Worm (Caenorhabditis elegans) whole organism, L3 larva: ENCODE results near the gene egl-43.

Experiments
- ceh-9 ChIP-seq: sonication (generic microtip); optimal IDR thresholded peaks from 2 replicates; lab custom pipeline; 2018; ENCODE audit warnings: missing biosample characterization, missing genetic modification characterization
- pqm-1 ChIP-seq: fragments of 150-350 bp; optimal IDR thresholded peaks from 2 replicates; lab custom pipeline; 2017; ENCODE audit warnings: missing biosample characterization, missing genetic modification characterization, inconsistent platforms

DNA sequence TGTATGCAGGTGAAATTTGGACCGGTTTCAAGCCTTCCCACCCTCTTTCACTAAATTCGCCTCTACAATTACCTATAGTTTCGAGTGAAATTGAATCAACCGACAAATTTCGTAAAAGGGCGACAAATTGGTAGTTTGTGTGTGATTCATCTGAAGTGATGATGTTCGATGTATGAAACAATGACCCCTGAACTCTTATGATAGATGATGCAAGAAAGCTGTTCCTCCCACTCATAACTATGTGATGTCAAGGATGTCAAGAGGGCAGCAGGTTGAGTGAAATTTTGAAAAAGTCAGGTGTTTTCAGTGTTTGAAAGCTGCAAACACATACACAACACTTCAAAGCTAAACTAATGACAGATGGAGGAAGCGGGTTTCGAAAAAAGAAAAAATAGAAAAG, 57.5 kb downstream of the egl-43 start:
- no peak for TF ChIP-seq ceh-9 (tag; lab: Kevin White, UChicago)
- TF ChIP-seq pqm-1 (tag; lab: Kevin White, UChicago), result no peak
